Worm (Caenorhabditis elegans) whole organism, dauer: Measurements from ENCODE around the gene mdt-9.

Experiments used
- unc-62 ChIP-seq: sonication (generic microtip); optimal IDR thresholded peaks from 2 replicates; lab custom pipeline; 2017; ENCODE audit warnings: missing biosample characterization, missing genetic modification reagents, missing genetic modification characterization

mdt-9 gene

DNA sequence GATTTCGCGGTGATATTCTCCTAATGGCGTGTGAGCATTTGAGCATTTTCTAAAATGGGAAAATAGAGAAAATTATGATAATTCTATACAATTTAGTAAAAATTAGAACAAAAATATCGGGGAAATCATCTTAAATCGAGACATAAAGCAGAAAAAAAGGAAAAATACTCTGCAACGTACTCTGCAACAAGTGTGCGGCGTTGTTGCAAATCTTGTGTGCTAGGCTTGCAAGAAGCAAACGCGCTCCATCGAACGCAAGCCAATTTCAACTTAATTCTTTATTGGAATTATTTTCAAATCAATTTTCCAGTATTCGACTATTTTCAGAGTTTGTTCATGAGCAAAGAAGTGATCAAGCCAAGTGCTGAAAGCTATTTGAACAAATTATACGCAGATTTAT, at the start of gene mdt-9, which contains the start of the genes Y62E10A.20 and Y62E10A.23:
Gene mdt-9 (plus strand): TSS at position 338 of the 400 bp plus-strand sequence.
Gene Y62E10A.20 (minus strand): TSS at position 49 of the 400 bp plus-strand sequence.
Gene Y62E10A.23 (plus strand): TSS at position 282 of the 400 bp plus-strand sequence.
- TF ChIP-seq unc-62 (GFP tag; lab: Kevin White, UChicago): no peak

ce11 chrIV:13342555-13342954, 43.6 kb upstream of the mdt-9 start, which contains the start of gene W02A2.5:
Gene W02A2.5, plus strand, starts transcription at chrIV:13342855.
- TF ChIP-seq unc-62 (GFP tag; lab: Kevin White, UChicago): no peak

DNA sequence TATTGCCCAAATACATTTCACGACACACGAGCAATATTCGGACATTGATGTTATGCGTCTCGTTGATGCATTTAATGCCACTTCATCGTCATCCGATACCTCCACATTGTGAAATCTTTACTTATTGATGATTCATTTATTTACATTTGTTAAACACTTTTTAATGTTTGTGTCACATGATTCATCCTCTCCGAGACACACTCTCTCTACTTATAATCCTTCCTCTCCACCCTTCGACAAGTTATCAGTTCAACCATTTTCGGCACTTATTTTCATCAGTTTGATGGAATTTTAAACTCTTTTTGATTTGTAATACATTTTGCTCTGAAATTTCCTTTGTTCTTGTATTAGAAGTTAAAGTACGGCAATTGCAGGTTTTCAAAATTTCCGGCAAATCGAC, 40.1 kb upstream of the mdt-9 start:
- TF ChIP-seq unc-62 (GFP tag; lab: Kevin White, UChicago): no peak

DNA sequence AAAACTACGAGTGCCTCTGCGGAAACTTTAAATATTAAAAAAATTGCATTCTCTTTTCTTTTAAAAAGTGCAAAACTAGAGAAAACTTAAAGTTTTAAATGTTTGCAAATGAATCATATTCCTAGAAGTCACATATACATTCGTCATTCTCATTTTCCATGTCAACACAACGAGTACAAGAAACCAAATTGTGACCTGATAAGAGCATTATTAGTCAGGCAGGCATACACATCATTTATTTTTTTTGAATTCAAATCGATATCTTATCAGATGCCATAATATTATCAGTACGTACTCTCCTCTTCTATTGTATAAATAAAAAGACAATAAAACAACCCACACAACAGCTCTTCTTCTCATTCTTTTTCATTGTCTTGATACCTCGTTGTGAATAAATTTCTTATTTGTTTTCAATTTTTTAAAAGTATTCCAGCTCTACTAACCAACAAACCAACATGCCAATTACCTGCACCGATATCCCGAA, 38.9 kb upstream of the mdt-9 start, which contains the start of gene W02A2.9:
Gene W02A2.9 (plus strand): TSS at position 434 of the 484 bp plus-strand sequence.
- no peak for TF ChIP-seq unc-62 (GFP tag; lab: Kevin White, UChicago)

ce11 chrIV:13348592-13348991, 37.6 kb upstream of the mdt-9 start, which contains the start of gene W02A2.12:
Gene W02A2.12, minus strand, starts transcription at chrIV:13348831.
- no peak for TF ChIP-seq unc-62 (GFP tag; lab: Kevin White, UChicago)

ce11 chrIV:13353143-13353773, 32.9 kb upstream of the mdt-9 start, which contains the start of the genes rec-8 and mex-5:
Gene rec-8, minus strand, starts transcription at chrIV:13353193.
Gene mex-5, plus strand, starts transcription at chrIV:13353723.
- no peak for TF ChIP-seq unc-62 (GFP tag; lab: Kevin White, UChicago)

ce11 chrIV:13354044-13354443, 32.1 kb upstream of the mdt-9 start:
- TF ChIP-seq unc-62 (GFP tag; lab: Kevin White, UChicago): no peak

- TF ChIP-seq unc-62 (GFP tag; lab: Kevin White, UChicago): no peak
These were observed 30.2 kb upstream of the mdt-9 start for ce11 chrIV:13356005-13356404.

DNA sequence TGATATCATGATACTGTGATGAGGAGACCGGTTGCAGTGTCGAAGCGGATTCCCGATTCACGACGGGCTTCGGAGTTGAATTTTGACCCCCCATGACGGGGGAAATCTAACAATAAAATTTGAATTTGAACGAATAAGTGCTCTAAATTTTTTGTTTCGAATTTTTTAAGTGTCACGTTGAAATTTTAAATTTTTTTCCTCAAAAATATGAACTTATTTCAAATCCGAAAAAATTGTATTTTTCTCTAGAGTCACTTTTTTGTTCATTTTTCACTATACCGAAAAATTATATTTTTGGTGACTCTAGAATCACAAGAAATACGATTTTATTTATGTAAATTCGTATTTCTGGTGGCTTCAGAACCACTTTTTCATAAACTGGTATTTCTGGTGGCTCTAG, 27.7 kb upstream of the mdt-9 start, which contains the start of gene W02A2.8:
Gene W02A2.8 (minus strand): TSS at position 101 of the 400 bp plus-strand sequence.
- TF ChIP-seq unc-62 (GFP tag; lab: Kevin White, UChicago): no peak

DNA sequence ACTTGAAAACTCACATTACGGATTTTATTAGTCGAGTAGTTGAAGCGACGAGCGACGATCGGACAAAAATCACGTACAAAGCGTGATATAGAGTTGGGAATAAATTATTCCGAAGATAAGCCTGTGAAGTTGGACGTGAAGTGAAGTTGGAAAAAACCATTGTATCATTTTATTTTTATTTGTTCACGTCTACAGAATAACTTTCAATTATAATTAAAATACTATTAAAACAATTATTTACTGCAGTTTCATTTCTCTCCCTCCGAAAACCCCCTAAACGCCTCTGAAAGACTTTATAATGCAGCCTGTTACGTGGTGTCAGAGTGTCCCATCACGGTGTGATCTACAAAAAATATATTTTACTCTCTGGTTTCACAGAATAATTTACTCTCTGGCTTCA, 26.0 kb upstream of the mdt-9 start, which contains the start of gene Y62E10A.3:
Gene Y62E10A.3 (minus strand): TSS at position 101 of the 400 bp plus-strand sequence.
- no peak for TF ChIP-seq unc-62 (GFP tag; lab: Kevin White, UChicago)

ce11 chrIV:13364869-13365268, 21.3 kb upstream of the mdt-9 start, which contains the start of gene srsx-25:
Gene srsx-25, plus strand, starts transcription at chrIV:13365169.
- no peak for TF ChIP-seq unc-62 (GFP tag; lab: Kevin White, UChicago)

ce11 chrIV:13369120-13369842, 16.9 kb upstream of the mdt-9 start, which contains the start of gene agt-1:
Gene agt-1, minus strand, starts transcription at chrIV:13369412.
- TF ChIP-seq unc-62 (GFP tag; lab: Kevin White, UChicago): no peak

- no peak for TF ChIP-seq unc-62 (GFP tag; lab: Kevin White, UChicago)
These were observed 15.9 kb upstream of the mdt-9 start, which contains the start of the genes rla-2, popl-7 and Y62E10A.24 for ce11 chrIV:13370235-13370739. Gene rla-2, minus strand, starts transcription at chrIV:13370285. Gene popl-7, plus strand, starts transcription at chrIV:13370689. Gene Y62E10A.24, plus strand, starts transcription at chrIV:13370710.

DNA sequence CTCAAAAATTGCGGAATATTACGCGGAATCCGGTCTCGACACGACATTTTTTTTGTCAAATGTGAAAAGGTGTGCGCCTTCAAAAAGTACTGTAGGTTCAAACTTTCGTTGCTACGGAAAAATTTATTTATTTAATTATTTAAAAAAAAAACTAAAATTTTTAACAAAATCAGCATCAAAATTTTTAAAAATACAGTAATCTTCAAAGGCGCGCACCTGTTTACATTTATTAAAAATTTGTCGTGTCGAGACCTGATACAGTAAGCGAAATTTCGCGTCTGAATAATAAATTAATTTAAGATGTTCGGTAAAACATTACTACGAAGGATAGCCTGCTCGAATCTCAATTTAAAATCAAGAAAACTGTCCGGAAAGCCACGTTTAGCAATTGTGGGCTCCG, 14.5 kb upstream of the mdt-9 start, which contains the start of gene Y62E10A.6:
Gene Y62E10A.6 (plus strand): TSS at position 301 of the 400 bp plus-strand sequence.
- no peak for TF ChIP-seq unc-62 (GFP tag; lab: Kevin White, UChicago)

ce11 chrIV:13374918-13375317, 11.3 kb upstream of the mdt-9 start:
- TF ChIP-seq unc-62 (GFP tag; lab: Kevin White, UChicago): no peak
